Fruit fly (Drosophila melanogaster) whole organism, embryonic: ENCODE measurements around the gene Atx-1.

Experiments
- Antp ChIP-seq: fragments of 200-800 bp; sonication (Bioruptor generic); optimal IDR thresholded peaks from 3 replicates; lab custom pipeline; 2016; ENCODE audit warnings: missing biosample characterization, missing genetic modification characterization
- B-H2 ChIP-seq: fragments of 200-800 bp; sonication (Bioruptor generic); optimal IDR thresholded peaks from 2 replicates; lab custom pipeline; 2018; ENCODE audit warnings: missing biosample characterization, mild to moderate bottlenecking, missing genetic modification characterization
- CG10267 ChIP-seq: fragments of 200-800 bp; sonication (Bioruptor generic); optimal IDR thresholded peaks from 2 replicates; lab custom pipeline; 2018; ENCODE audit warnings: missing biosample characterization, mild to moderate bottlenecking, missing genetic modification characterization, moderate library complexity
- CG12236 ChIP-seq: fragments of 200-800 bp; sonication (Bioruptor generic); optimal IDR thresholded peaks from 2 replicates; lab custom pipeline; 2016; ENCODE audit warnings: missing biosample characterization, missing genetic modification characterization
- CG13424 ChIP-seq: fragments of 200-800 bp; sonication (Bioruptor generic); optimal IDR thresholded peaks from 2 replicates; lab custom pipeline; 2019; ENCODE audit warnings: missing biosample characterization, mild to moderate bottlenecking, missing genetic modification characterization, moderate library complexity
- CG14667 ChIP-seq: fragments of 200-800 bp; sonication (Bioruptor generic); IDR thresholded peaks from 2 replicates; pipeline ENCODE4 v1.3.6; 2022; ENCODE audit warnings: missing biosample characterization, missing genetic modification characterization
- CG14710 ChIP-seq: fragments of 200-800 bp; sonication (Bioruptor generic); optimal IDR thresholded peaks from 3 replicates; lab custom pipeline; 2019; ENCODE audit warnings: missing biosample characterization, mild to moderate bottlenecking, missing genetic modification characterization, moderate library complexity
- CG15011 ChIP-seq: fragments of 200-800 bp; sonication (Bioruptor generic); optimal IDR thresholded peaks from 3 replicates; lab custom pipeline; 2018; ENCODE audit warnings: missing biosample characterization, mild to moderate bottlenecking, missing genetic modification characterization
- CG15479 ChIP-seq: fragments of 200-800 bp; sonication (Bioruptor generic); optimal IDR thresholded peaks from 3 replicates; lab custom pipeline; 2019; ENCODE audit warnings: missing biosample characterization, mild to moderate bottlenecking, missing genetic modification characterization, moderate library complexity
- CG1602 ChIP-seq: fragments of 200-800 bp; sonication (Bioruptor generic); optimal IDR thresholded peaks from 3 replicates; lab custom pipeline; 2016; ENCODE audit warnings: missing biosample characterization, missing genetic modification characterization
- CG2202 ChIP-seq: fragments of 200-800 bp; sonication (Bioruptor generic); optimal IDR thresholded peaks from 2 replicates; lab custom pipeline; 2018; ENCODE audit warnings: missing biosample characterization, mild to moderate bottlenecking, missing genetic modification characterization
- CG2875 ChIP-seq: fragments of 200-800 bp; sonication (Bioruptor generic); optimal IDR thresholded peaks from 2 replicates; lab custom pipeline; 2017; ENCODE audit warnings: missing biosample characterization, mild to moderate bottlenecking, missing genetic modification characterization, missing genetic modification reagents
- CG3065 ChIP-seq: fragments of 200-800 bp; sonication (Bioruptor generic); optimal IDR thresholded peaks from 2 replicates; lab custom pipeline; 2016; ENCODE audit warnings: missing biosample characterization, missing genetic modification characterization
- CG33213 ChIP-seq: fragments of 200-800 bp; sonication (Bioruptor generic); optimal IDR thresholded peaks from 3 replicates; lab custom pipeline; 2016; ENCODE audit warnings: missing biosample characterization, missing genetic modification characterization
- CG4404 ChIP-seq: fragments of 200-800 bp; sonication (Bioruptor generic); IDR thresholded peaks from 2 replicates; pipeline ENCODE4 v1.3.6; 2022; ENCODE audit warnings: missing biosample characterization, missing genetic modification characterization
- CG6254 ChIP-seq: fragments of 200-800 bp; sonication (Bioruptor generic); optimal IDR thresholded peaks from 3 replicates; lab custom pipeline; 2017; ENCODE audit warnings: mild to moderate bottlenecking, missing biosample characterization, missing genetic modification reagents, missing genetic modification characterization
- CG6272 ChIP-seq: fragments of 200-800 bp; sonication (Bioruptor generic); IDR thresholded peaks from 2 replicates; pipeline ENCODE4 v1.3.6; 2022; ENCODE audit warnings: missing biosample characterization, missing genetic modification characterization
- CG6654 ChIP-seq: fragments of 200-800 bp; sonication (Bioruptor generic); optimal IDR thresholded peaks from 2 replicates; lab custom pipeline; 2017; ENCODE audit warnings: missing biosample characterization, mild to moderate bottlenecking, missing genetic modification characterization
- CG6791 ChIP-seq: fragments of 200-800 bp; sonication (Bioruptor generic); IDR thresholded peaks from 3 replicates; pipeline ENCODE4 v1.3.6; 2022; ENCODE audit warnings: missing biosample characterization, missing genetic modification characterization; ENCODE audit not compliant: partially characterized antibody
- CG7786 ChIP-seq: fragments of 200-800 bp; sonication (Bioruptor generic); optimal IDR thresholded peaks from 2 replicates; lab custom pipeline; 2016; ENCODE audit warnings: missing biosample characterization, missing genetic modification characterization
- Camta ChIP-seq: fragments of 200-800 bp; sonication (Bioruptor generic); optimal IDR thresholded peaks from 2 replicates; lab custom pipeline; 2016; ENCODE audit warnings: missing biosample characterization, missing genetic modification characterization
- Deaf1 ChIP-seq: fragments of 200-800 bp; optimal IDR thresholded peaks from 3 replicates; lab custom pipeline; 2019; ENCODE audit warnings: missing biosample characterization, mild to moderate bottlenecking, missing genetic modification characterization, moderate library complexity
- Hand ChIP-seq: fragments of 200-800 bp; sonication (Bioruptor generic); optimal IDR thresholded peaks from 2 replicates; lab custom pipeline; 2017; ENCODE audit warnings: mild to moderate bottlenecking, missing biosample characterization, missing genetic modification reagents, missing genetic modification characterization
- Mrtf ChIP-seq: fragments of 200-800 bp; sonication (Bioruptor generic); IDR thresholded peaks from 3 replicates; pipeline ENCODE4 v1.3.6; 2022; ENCODE audit warnings: missing biosample characterization, missing genetic modification characterization
- Ptx1 ChIP-seq: fragments of 200-800 bp; sonication (Bioruptor generic); IDR thresholded peaks from 2 replicates; pipeline ENCODE4 v1.3.6; 2022; ENCODE audit warnings: missing biosample characterization, missing genetic modification characterization
- Sry-δ ChIP-seq: fragments of 200-800 bp; sonication (Bioruptor generic); optimal IDR thresholded peaks from 2 replicates; lab custom pipeline; 2016; ENCODE audit warnings: missing biosample characterization, missing genetic modification characterization
- Trl ChIP-seq, 3 experiments: fragments of >200 bp in 2 of 3; fragments of 200-800 bp in 1 of 3; sonication (Bioruptor generic) in 1 of 3; optimal IDR thresholded peaks; 2 replicates in 1 of 3; 3 replicates in 2 of 3; lab custom pipeline; 2016 to 2017; ENCODE audit warnings: missing biosample characterization in 1 of 3, missing genetic modification characterization in 1 of 3
- Vsx1 ChIP-seq: fragments of 200-800 bp; sonication (Bioruptor generic); optimal IDR thresholded peaks from 2 replicates; lab custom pipeline; 2017; ENCODE audit warnings: missing biosample characterization, mild to moderate bottlenecking, missing genetic modification characterization, missing genetic modification reagents
- abd-A ChIP-seq: fragments of 200-800 bp; sonication (Bioruptor generic); optimal IDR thresholded peaks from 3 replicates; lab custom pipeline; 2019; ENCODE audit warnings: missing biosample characterization, mild to moderate bottlenecking, missing genetic modification characterization, moderate library complexity
- aop ChIP-seq: fragments of 200-800 bp; sonication (Bioruptor generic); IDR thresholded peaks from 2 replicates; pipeline ENCODE4 v1.3.6; 2022; ENCODE audit warnings: missing biosample characterization, missing genetic modification characterization
- ara ChIP-seq: fragments of 200-800 bp; sonication (Bioruptor generic); IDR thresholded peaks from 2 replicates; pipeline ENCODE4 v1.3.6; 2022; ENCODE audit warnings: missing biosample characterization, missing genetic modification characterization
- bigmax ChIP-seq: fragments of 200-800 bp; sonication (Bioruptor generic); optimal IDR thresholded peaks from 2 replicates; lab custom pipeline; 2018; ENCODE audit warnings: missing biosample characterization, mild to moderate bottlenecking, missing genetic modification characterization
- cg ChIP-seq: fragments of 200-800 bp; sonication (Bioruptor generic); optimal IDR thresholded peaks from 3 replicates; lab custom pipeline; 2019; ENCODE audit warnings: missing biosample characterization, mild to moderate bottlenecking, missing genetic modification characterization, moderate library complexity
- croc ChIP-seq: fragments of 200-800 bp; sonication (Bioruptor generic); conservative IDR thresholded peaks from 3 replicates; pipeline ENCODE4 v1.3.6; 2022; ENCODE audit warnings: missing biosample characterization, missing genetic modification characterization
- crol ChIP-seq: fragments of 200-800 bp; sonication (Bioruptor generic); IDR thresholded peaks from 2 replicates; pipeline ENCODE4 v1.3.6; 2022; ENCODE audit warnings: missing biosample characterization, missing genetic modification characterization
- ems ChIP-seq: fragments of 200-800 bp; sonication (Bioruptor generic); optimal IDR thresholded peaks from 3 replicates; lab custom pipeline; 2016; ENCODE audit warnings: missing biosample characterization, missing genetic modification characterization
- h ChIP-seq: fragments of >200 bp; optimal IDR thresholded peaks from 2 replicates; lab custom pipeline; 2017
- lab ChIP-seq: fragments of 200-800 bp; sonication (Bioruptor generic); optimal IDR thresholded peaks from 3 replicates; lab custom pipeline; 2017; ENCODE audit warnings: missing biosample characterization, missing genetic modification characterization, mild to moderate bottlenecking, moderate library complexity, missing genetic modification reagents
- oc ChIP-seq: fragments of 200-800 bp; sonication (Bioruptor generic); optimal IDR thresholded peaks from 2 replicates; lab custom pipeline; 2018; ENCODE audit warnings: missing biosample characterization, mild to moderate bottlenecking, missing genetic modification characterization, moderate library complexity
- pnt ChIP-seq: fragments of 200-800 bp; sonication (Bioruptor generic); optimal IDR thresholded peaks from 3 replicates; lab custom pipeline; 2016; ENCODE audit warnings: missing biosample characterization, missing genetic modification characterization
- ranshi ChIP-seq: fragments of 200-800 bp; sonication (Bioruptor generic); IDR thresholded peaks from 2 replicates; pipeline ENCODE4 v1.3.6; 2022; ENCODE audit warnings: missing biosample characterization, missing genetic modification characterization
- row ChIP-seq: fragments of 200-800 bp; sonication (Bioruptor generic); IDR thresholded peaks from 3 replicates; pipeline ENCODE4 v1.3.6; 2022; ENCODE audit warnings: missing biosample characterization, missing genetic modification characterization
- salm ChIP-seq: fragments of 200-800 bp; sonication (Bioruptor generic); optimal IDR thresholded peaks from 2 replicates; lab custom pipeline; 2018; ENCODE audit warnings: missing biosample characterization, mild to moderate bottlenecking, missing genetic modification characterization
- sens-2 ChIP-seq: fragments of 200-800 bp; sonication (Bioruptor generic); IDR thresholded peaks from 2 replicates; pipeline ENCODE4 v1.3.6; 2022; ENCODE audit warnings: missing biosample characterization, missing genetic modification characterization
- sug ChIP-seq: fragments of 200-800 bp; optimal IDR thresholded peaks from 2 replicates; lab custom pipeline; 2019; ENCODE audit warnings: missing biosample characterization, mild to moderate bottlenecking, missing genetic modification characterization, moderate library complexity
- tap ChIP-seq: fragments of 200-800 bp; optimal IDR thresholded peaks from 3 replicates; lab custom pipeline; 2019; ENCODE audit warnings: missing biosample characterization, mild to moderate bottlenecking, missing genetic modification characterization, moderate library complexity
- tio ChIP-seq: fragments of 200-800 bp; sonication (Bioruptor generic); optimal IDR thresholded peaks from 2 replicates; lab custom pipeline; 2017; ENCODE audit warnings: missing biosample characterization, missing genetic modification characterization, inconsistent platforms
- wor ChIP-seq: fragments of 200-800 bp; sonication (Bioruptor generic); IDR thresholded peaks from 2 replicates; pipeline ENCODE4 v1.3.6; 2022; ENCODE audit warnings: missing biosample characterization, missing genetic modification characterization
- z ChIP-seq: fragments of 200-800 bp; sonication (Bioruptor generic); IDR thresholded peaks from 3 replicates; pipeline ENCODE4 v1.3.6; 2022; ENCODE audit warnings: missing biosample characterization, missing genetic modification characterization

The Atx-1 gene

dm6 chrX:6859245-6859644 is 36.2 kb downstream of the Atx-1 start:
- TF ChIP-seq cg (GFP tag; lab: Kevin White, UChicago) (peak; percentile 65), salm (no peak), CG33213 (GFP tag; lab: Kevin White, UChicago) (no peak), oc (tag; lab: Kevin White, UChicago) (no peak), Vsx1 (GFP tag; lab: Kevin White, UChicago) (no peak), CG14667 (GFP tag; lab: Robert Waterston, UW) (no peak), aop (GFP tag; lab: Robert Waterston, UW) (peak; percentile 14; the same call in 1 of the 2 replicates), ara (GFP tag; lab: Robert Waterston, UW) (no peak), sug (tag; lab: Kevin White, UChicago) (no peak), CG15011 (GFP tag; lab: Kevin White, UChicago) (no peak), abd-A (no peak), sens-2 (GFP tag; lab: Robert Waterston, UW) (no peak), CG14710 (tag; lab: Kevin White, UChicago) (no peak), ems (GFP tag; lab: Kevin White, UChicago) (no peak), CG7786 (GFP tag; lab: Kevin White, UChicago) (no peak), pnt (GFP tag; lab: Kevin White, UChicago) (no peak), Sry-δ (GFP tag; lab: Kevin White, UChicago) (no peak)

dm6 chrX:6859756-6860412 is 36.9 kb downstream of the Atx-1 start:
- no peak for TF ChIP-seq CG15479 (GFP tag; lab: Kevin White, UChicago)
- TF ChIP-seq tio (GFP tag; lab: Kevin White, UChicago) = no peak
- TF ChIP-seq CG6254 (GFP tag; lab: Kevin White, UChicago) = peak; percentile 48
- TF ChIP-seq Hand = no peak
- peak; percentile 62 for TF ChIP-seq CG4404 (GFP tag; lab: Robert Waterston, UW)
- peak; percentile 70 for TF ChIP-seq CG6654 (GFP tag; lab: Kevin White, UChicago)
- TF ChIP-seq CG10267 (tag; lab: Kevin White, UChicago) = peak; percentile 74
- peak; percentile 97 for TF ChIP-seq crol (GFP tag; lab: Robert Waterston, UW)
- no peak for TF ChIP-seq CG1602
- peak; percentile 80 for TF ChIP-seq Camta (GFP tag; lab: Kevin White, UChicago)
- TF ChIP-seq tap = peak; percentile 23
- peak; percentile 56; the same call in 1 of the 2 replicates for TF ChIP-seq ranshi
- TF ChIP-seq Trl (optimal IDR thresholded peaks at IDR 0.05; lab: Kevin White, UChicago) = no peak
- TF ChIP-seq Trl (GFP tag; optimal IDR thresholded peaks at IDR 0.05; lab: Kevin White, UChicago) = peak; percentile 78
- TF ChIP-seq CG13424 (tag; lab: Kevin White, UChicago) = peak; percentile 42
- no peak for TF ChIP-seq bigmax (GFP tag; lab: Kevin White, UChicago)
- no peak for TF ChIP-seq CG12236 (GFP tag; lab: Kevin White, UChicago)
- no peak for TF ChIP-seq h
- peak; percentile 25 for TF ChIP-seq sug (tag; lab: Kevin White, UChicago)
- TF ChIP-seq lab (GFP tag; lab: Kevin White, UChicago) = peak; percentile 84
- TF ChIP-seq Deaf1 (tag; lab: Kevin White, UChicago) = peak; percentile 81
- TF ChIP-seq CG2202 (tag; lab: Kevin White, UChicago) = no peak
- TF ChIP-seq Mrtf (GFP tag; lab: Robert Waterston, UW) = 0 out of 3 replicates have a peak, but pooled peaks have one; percentile 48
- no peak for TF ChIP-seq wor (GFP tag; lab: Robert Waterston, UW)
- TF ChIP-seq B-H2 (GFP tag; lab: Kevin White, UChicago) = no peak
- TF ChIP-seq CG2875 = no peak
- no peak for TF ChIP-seq CG6791
- peak; percentile 71 for TF ChIP-seq croc (GFP tag; lab: Robert Waterston, UW)
- TF ChIP-seq CG6272 (GFP tag; lab: Robert Waterston, UW) = peak; percentile 61
- no peak for TF ChIP-seq CG3065
- no peak for TF ChIP-seq z (GFP tag; lab: Robert Waterston, UW)
- peak; percentile 39 for TF ChIP-seq Sry-δ (GFP tag; lab: Kevin White, UChicago)
- peak; percentile 84 for TF ChIP-seq Ptx1 (GFP tag; lab: Robert Waterston, UW)
- peak; percentile 83 for TF ChIP-seq Antp (GFP tag; lab: Kevin White, UChicago)
- TF ChIP-seq row (GFP tag; lab: Robert Waterston, UW) = peak; percentile 72
